1 fruit fly cellular context compared by ENCODE assay signal in the genomic region with DNA sequence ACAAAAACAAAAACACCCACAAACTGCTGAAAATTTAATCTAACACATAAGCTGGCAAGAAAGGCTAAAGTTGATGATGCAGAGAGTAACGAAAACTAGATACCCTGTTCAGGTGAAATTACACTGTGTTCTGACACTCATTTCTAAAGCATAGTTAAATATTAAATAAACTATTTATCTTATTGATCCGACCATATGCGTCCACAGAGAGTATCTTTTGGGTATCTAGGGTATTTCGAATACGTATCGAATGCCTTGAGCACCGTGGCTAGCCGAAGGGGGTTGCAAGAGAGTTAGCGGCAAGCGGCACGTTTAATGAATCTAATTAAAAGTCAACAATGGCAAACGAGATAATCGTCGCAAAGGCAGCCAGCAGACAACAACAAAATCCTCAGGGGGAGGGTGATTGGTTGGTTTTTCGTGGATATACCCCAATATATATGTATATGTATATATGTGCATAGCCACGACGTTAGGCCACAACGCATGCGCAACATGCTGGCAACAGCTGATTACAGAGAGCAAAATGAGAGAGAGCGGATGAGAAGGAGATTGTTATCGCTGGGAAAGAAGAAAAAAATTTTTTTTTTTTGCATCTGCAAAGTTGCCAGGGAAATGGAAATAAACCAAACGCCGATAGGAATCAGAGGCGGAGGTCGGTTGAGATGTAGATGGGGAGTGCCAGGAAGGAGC.
A peak's percentile ranks its signal among the peaks of the same experiment; 100 is the strongest.
TF ChIP-seq lines count a peak whose summit lies in the region.

No protein-coding gene starts in this region.

TF ChIP-seq in whole organism, embryonic, 481 proteins besides CTCF, POLR2A, EP300 and RAD21 (continued from another document and continues in another):
- TF ChIP-seq CoRest (tag; optimal IDR thresholded peaks at IDR 0.05; lab: Kevin White, UChicago) (peak; percentile 74), lilli (GFP tag; optimal IDR thresholded peaks at IDR 0.05; lab: Kevin White, UChicago) (peak; percentile 62), kni (GFP tag; optimal IDR thresholded peaks at IDR 0.05; lab: Kevin White, UChicago) (no peak), CG10462 (GFP tag; optimal IDR thresholded peaks at IDR 0.05; lab: Kevin White, UChicago) (peak; percentile 73), CG10274 (GFP tag; optimal IDR thresholded peaks at IDR 0.05; lab: Kevin White, UChicago) (peak; percentile 71), Meics (GFP tag; optimal IDR thresholded peaks at IDR 0.05; lab: Kevin White, UChicago) (peak; percentile 70), psq (GFP tag; optimal IDR thresholded peaks at IDR 0.05; lab: Kevin White, UChicago) (peak; percentile 57), trh (GFP tag; optimal IDR thresholded peaks at IDR 0.05; lab: Kevin White, UChicago) (peak; percentile 69), CG18619 (GFP tag; optimal IDR thresholded peaks at IDR 0.05; lab: Kevin White, UChicago) (peak; percentile 36), CG12391 (tag; optimal IDR thresholded peaks at IDR 0.05; lab: Kevin White, UChicago) (peak; percentile 84), ATbp (GFP tag; optimal IDR thresholded peaks at IDR 0.05; lab: Kevin White, UChicago) (peak; percentile 80), tll (GFP tag; optimal IDR thresholded peaks at IDR 0.05; lab: Kevin White, UChicago) (peak in 1 of 2 experiments; percentile 58), zf30C (GFP tag; optimal IDR thresholded peaks at IDR 0.05; lab: Kevin White, UChicago) (peak; percentile 44), CG12942 (GFP tag; optimal IDR thresholded peaks at IDR 0.05; lab: Kevin White, UChicago) (peak; percentile 60), CG8388 (GFP tag; optimal IDR thresholded peaks at IDR 0.05; lab: Kevin White, UChicago) (peak; percentile 73), Bteb2 (GFP tag; optimal IDR thresholded peaks at IDR 0.05; lab: Kevin White, UChicago) (no peak), chm (GFP tag; IDR thresholded peaks at IDR 0.05; lab: Robert Waterston, UW) (peak; percentile 82), sr (GFP tag; IDR thresholded peaks at IDR 0.05; lab: Robert Waterston, UW) (peak; percentile 71; the same call in 1 of the 3 replicates), sqz (GFP tag; optimal IDR thresholded peaks at IDR 0.05; lab: Kevin White, UChicago) (no peak), Oli (tag; optimal IDR thresholded peaks at IDR 0.05; lab: Kevin White, UChicago) (peak; percentile 80), Dll (GFP tag; IDR thresholded peaks at IDR 0.05; lab: Robert Waterston, UW; ENCODE audit: partially characterized antibody) (no peak), CG12104 (GFP tag; optimal IDR thresholded peaks at IDR 0.05; lab: Kevin White, UChicago) (no peak), z (GFP tag; IDR thresholded peaks at IDR 0.05; lab: Robert Waterston, UW) (no peak), CG1529 (GFP tag; optimal IDR thresholded peaks at IDR 0.05; lab: Kevin White, UChicago) (peak; percentile 59), cad (GFP tag; optimal IDR thresholded peaks at IDR 0.05; lab: Kevin White, UChicago) (no peak), wdn (GFP tag; IDR thresholded peaks at IDR 0.05; lab: Robert Waterston, UW) (no peak), Hmx (GFP tag; optimal IDR thresholded peaks at IDR 0.05; lab: Kevin White, UChicago) (peak; percentile 15), CG17829 (tag; optimal IDR thresholded peaks at IDR 0.05; lab: Kevin White, UChicago) (peak; percentile 88), abd-A (tag; optimal IDR thresholded peaks at IDR 0.05; lab: Kevin White, UChicago) (peak; percentile 21), CG5953 (GFP tag; IDR thresholded peaks at IDR 0.05; lab: Robert Waterston, UW) (peak; percentile 77), NC2β (GFP tag; optimal IDR thresholded peaks at IDR 0.05; lab: Kevin White, UChicago) (peak; percentile 72), CG15479 (GFP tag; optimal IDR thresholded peaks at IDR 0.05; lab: Kevin White, UChicago) (peak; percentile 93), CG15011 (GFP tag; optimal IDR thresholded peaks at IDR 0.05; lab: Kevin White, UChicago) (peak; percentile 49), Adf1 (GFP tag; IDR thresholded peaks at IDR 0.05; lab: Robert Waterston, UW) (no peak), cg (GFP tag; optimal IDR thresholded peaks at IDR 0.05; lab: Kevin White, UChicago) (no peak), crol (GFP tag; IDR thresholded peaks at IDR 0.05; lab: Robert Waterston, UW) (peak; percentile 76), CG2712 (tag; optimal IDR thresholded peaks at IDR 0.05; lab: Kevin White, UChicago) (peak; percentile 93), bcd (GFP tag; optimal IDR thresholded peaks at IDR 0.05; lab: Kevin White, UChicago) (peak; percentile 77), CG10431 (GFP tag; optimal IDR thresholded peaks at IDR 0.05; lab: Kevin White, UChicago) (no peak), wor (GFP tag; IDR thresholded peaks at IDR 0.05; lab: Robert Waterston, UW) (peak; percentile 72), al (GFP tag; IDR thresholded peaks at IDR 0.05; lab: Robert Waterston, UW) (no peak), CG14014 (GFP tag; IDR thresholded peaks at IDR 0.05; lab: Robert Waterston, UW) (peak; percentile 68), slp2 (GFP tag; optimal IDR thresholded peaks at IDR 0.05; lab: Kevin White, UChicago) (peak; percentile 61), bigmax (GFP tag; optimal IDR thresholded peaks at IDR 0.05; lab: Kevin White, UChicago) (no peak), ttk (GFP tag; IDR thresholded peaks at IDR 0.05; lab: Robert Waterston, UW) (peak; percentile 87), dmrt11E (tag; optimal IDR thresholded peaks at IDR 0.05; lab: Kevin White, UChicago) (peak; percentile 90), Optix (GFP tag; IDR thresholded peaks at IDR 0.05; lab: Robert Waterston, UW) (peak; percentile 85), Camta (GFP tag; optimal IDR thresholded peaks at IDR 0.05; lab: Kevin White, UChicago) (peak; percentile 61), Awh (GFP tag; IDR thresholded peaks at IDR 0.05; lab: Robert Waterston, UW) (peak; percentile 83), Nf-YC (tag; optimal IDR thresholded peaks at IDR 0.05; lab: Kevin White, UChicago) (no peak), CG1603 (tag; optimal IDR thresholded peaks at IDR 0.05; lab: Kevin White, UChicago) (peak; percentile 95), otp (GFP tag; IDR thresholded peaks at IDR 0.05; lab: Robert Waterston, UW) (peak; percentile 86), pan (optimal IDR thresholded peaks at IDR 0.05; lab: Kevin White, UChicago) (peak in 1 of 2 experiments; percentile 72), pan (GFP tag; optimal IDR thresholded peaks at IDR 0.05 in 1 of 2, IDR thresholded peaks at IDR 0.05 in 1 of 2) (peak; percentile 44 to 93), en (GFP tag; optimal IDR thresholded peaks at IDR 0.05; lab: Kevin White, UChicago) (no peak), CG6272 (GFP tag; IDR thresholded peaks at IDR 0.05; lab: Robert Waterston, UW) (peak; percentile 72), YL-1 (GFP tag; optimal IDR thresholded peaks at IDR 0.05; lab: Kevin White, UChicago) (peak; percentile 20), CG13894 (tag; optimal IDR thresholded peaks at IDR 0.05; lab: Kevin White, UChicago) (no peak), Fer2 (tag; optimal IDR thresholded peaks at IDR 0.05; lab: Kevin White, UChicago) (no peak), Ets65A (GFP tag; lab: Kevin White, UChicago) (peak; percentile 2), Elba2 (GFP tag; optimal IDR thresholded peaks at IDR 0.05; lab: Kevin White, UChicago) (peak; percentile 33), insv (GFP tag; optimal IDR thresholded peaks at IDR 0.05; lab: Kevin White, UChicago) (no peak), seq (GFP tag; IDR thresholded peaks at IDR 0.05; lab: Robert Waterston, UW) (peak; percentile 69), CG15269 (tag; optimal IDR thresholded peaks at IDR 0.05; lab: Kevin White, UChicago) (peak; percentile 78), tx (GFP tag; optimal IDR thresholded peaks at IDR 0.05; lab: Kevin White, UChicago) (peak; percentile 18), Dip3 (GFP tag; optimal IDR thresholded peaks at IDR 0.05; lab: Kevin White, UChicago) (peak; percentile 42), Stat92E (GFP tag; optimal IDR thresholded peaks at IDR 0.05; lab: Kevin White, UChicago) (peak in 1 of 3 experiments; percentile 58), Blimp-1 (GFP tag; optimal IDR thresholded peaks at IDR 0.05; lab: Kevin White, UChicago) (peak; percentile 84), Lim3 (GFP tag; IDR thresholded peaks at IDR 0.05; lab: Robert Waterston, UW) (0 out of 2 replicates have a peak, but pooled peaks have one; percentile 39), B-H2 (GFP tag; optimal IDR thresholded peaks at IDR 0.05; lab: Kevin White, UChicago) (no peak), her (GFP tag; optimal IDR thresholded peaks at IDR 0.05; lab: Kevin White, UChicago) (peak; percentile 17), az2 (GFP tag; optimal IDR thresholded peaks at IDR 0.05; lab: Kevin White, UChicago) (peak; percentile 77), unpg (GFP tag; optimal IDR thresholded peaks at IDR 0.05; lab: Kevin White, UChicago) (peak; percentile 78), B-H1 (GFP tag; IDR thresholded peaks at IDR 0.05; lab: Robert Waterston, UW) (peak; percentile 81), CG32532 (GFP tag; IDR thresholded peaks at IDR 0.05; lab: Robert Waterston, UW) (peak; percentile 65), CG8944 (GFP tag; optimal IDR thresholded peaks at IDR 0.05; lab: Kevin White, UChicago) (peak; percentile 38), esg (GFP tag; conservative IDR thresholded peaks at IDR 0.05; lab: Robert Waterston, UW) (peak; percentile 85), CG7745 (tag; optimal IDR thresholded peaks at IDR 0.05; lab: Kevin White, UChicago) (peak; percentile 62), Hr3 (GFP tag; optimal IDR thresholded peaks at IDR 0.05; lab: Kevin White, UChicago) (peak; percentile 85), Rx (GFP tag; IDR thresholded peaks at IDR 0.05; lab: Robert Waterston, UW) (peak; percentile 83), nau (GFP tag; optimal IDR thresholded peaks at IDR 0.05; lab: Kevin White, UChicago) (peak; percentile 62), tio (GFP tag; optimal IDR thresholded peaks at IDR 0.05; lab: Kevin White, UChicago) (peak; percentile 62), Oaz (GFP tag; IDR thresholded peaks at IDR 0.05; lab: Robert Waterston, UW) (peak; percentile 65), pita (GFP tag; optimal IDR thresholded peaks at IDR 0.05; lab: Kevin White, UChicago) (no peak), C15 (GFP tag; IDR thresholded peaks at IDR 0.05; lab: Robert Waterston, UW) (0 out of 3 replicates have a peak, but pooled peaks have one; percentile 52), CG10959 (GFP tag; IDR thresholded peaks at IDR 0.05; lab: Robert Waterston, UW) (peak; percentile 90), CG8281 (tag; optimal IDR thresholded peaks at IDR 0.05; lab: Kevin White, UChicago) (peak; percentile 27), pnt (GFP tag; optimal IDR thresholded peaks at IDR 0.05; lab: Kevin White, UChicago) (peak; percentile 48), nmo (GFP tag; optimal IDR thresholded peaks at IDR 0.05; lab: Kevin White, UChicago) (peak; percentile 75), sug (tag; optimal IDR thresholded peaks at IDR 0.05; lab: Kevin White, UChicago) (no peak), sob (GFP tag; IDR thresholded peaks at IDR 0.05; lab: Robert Waterston, UW) (peak; percentile 68), Sry-δ (GFP tag; optimal IDR thresholded peaks at IDR 0.05; lab: Kevin White, UChicago) (no peak), CG14441 (GFP tag; IDR thresholded peaks at IDR 0.05; lab: Robert Waterston, UW) (peak; percentile 89), CG30020 (tag; optimal IDR thresholded peaks at IDR 0.05; lab: Kevin White, UChicago) (no peak), CG34422 (GFP tag; IDR thresholded peaks at IDR 0.05; lab: Robert Waterston, UW) (peak; percentile 87), Ets97D (GFP tag; optimal IDR thresholded peaks at IDR 0.05; lab: Kevin White, UChicago) (peak; percentile 18), CG13624 (GFP tag; optimal IDR thresholded peaks at IDR 0.05; lab: Kevin White, UChicago) (no peak), CG1832 (GFP tag; optimal IDR thresholded peaks at IDR 0.05; lab: Kevin White, UChicago) (no peak), Ada2b (GFP tag; IDR thresholded peaks at IDR 0.05; lab: Robert Waterston, UW) (peak; percentile 73), CG7271 (tag; optimal IDR thresholded peaks at IDR 0.05; lab: Kevin White, UChicago) (no peak), CG2120 (GFP tag; optimal IDR thresholded peaks at IDR 0.05; lab: Kevin White, UChicago) (peak; percentile 60), CG10321 (GFP tag; IDR thresholded peaks at IDR 0.05; lab: Robert Waterston, UW) (peak; percentile 21; the same call in 1 of the 2 replicates), ranshi (GFP tag; IDR thresholded peaks at IDR 0.05; lab: Robert Waterston, UW) (peak; percentile 76), CG3726 (GFP tag; IDR thresholded peaks at IDR 0.05; lab: Robert Waterston, UW) (peak; percentile 56; the same call in 1 of the 3 replicates), repo (GFP tag; optimal IDR thresholded peaks at IDR 0.05; lab: Kevin White, UChicago) (peak; percentile 30), btn (GFP tag; optimal IDR thresholded peaks at IDR 0.05; lab: Kevin White, UChicago) (no peak), CG17359 (tag; optimal IDR thresholded peaks at IDR 0.05; lab: Kevin White, UChicago) (peak; percentile 85), CG7372 (GFP tag; IDR thresholded peaks at IDR 0.05; lab: Robert Waterston, UW) (peak; percentile 55; the same call in 1 of the 2 replicates), CG8765 (GFP tag; IDR thresholded peaks at IDR 0.05; lab: Robert Waterston, UW) (peak; percentile 86), pfk (GFP tag; optimal IDR thresholded peaks at IDR 0.05; lab: Kevin White, UChicago) (no peak), ssp (GFP tag; IDR thresholded peaks at IDR 0.05; lab: Robert Waterston, UW) (peak; percentile 72), Deaf1 (tag; optimal IDR thresholded peaks at IDR 0.05; lab: Kevin White, UChicago) (no peak), ERR (GFP tag; optimal IDR thresholded peaks at IDR 0.05; lab: Kevin White, UChicago) (no peak), ase (GFP tag; IDR thresholded peaks at IDR 0.05; lab: Robert Waterston, UW) (peak; percentile 81), mam (GFP tag; optimal IDR thresholded peaks at IDR 0.05; lab: Kevin White, UChicago) (peak; percentile 26), row (GFP tag; IDR thresholded peaks at IDR 0.05; lab: Robert Waterston, UW) (peak; percentile 92), GATAe (GFP tag; conservative IDR thresholded peaks at IDR 0.05; lab: Robert Waterston, UW) (peak; percentile 60), CG4424 (GFP tag; optimal IDR thresholded peaks at IDR 0.05; lab: Kevin White, UChicago) (peak; percentile 86), CG11723 (GFP tag; optimal IDR thresholded peaks at IDR 0.05; lab: Kevin White, UChicago) (peak; percentile 33), CG2889 (GFP tag; IDR thresholded peaks at IDR 0.05; lab: Robert Waterston, UW) (peak; percentile 72), cwo (GFP tag; optimal IDR thresholded peaks at IDR 0.05; lab: Kevin White, UChicago) (peak; percentile 75), CG10565 (GFP tag; optimal IDR thresholded peaks at IDR 0.05; lab: Kevin White, UChicago) (no peak), Trl (optimal IDR thresholded peaks at IDR 0.05; lab: Kevin White, UChicago) (peak; percentile 24 to 45), Trl (GFP tag; optimal IDR thresholded peaks at IDR 0.05; lab: Kevin White, UChicago) (peak; percentile 32)
